Fruit fly (Drosophila melanogaster) Kc167 (cell line): ENCODE measurements around the gene CG32081.

Experiments used
- Myc ChIP-seq: fragments of >200 bp; optimal IDR thresholded peaks from 2 replicates; lab custom pipeline; 2017; ENCODE audit warnings: missing external identifiers
- Sin3A ChIP-seq: fragments of >200 bp; optimal IDR thresholded peaks from 2 replicates; lab custom pipeline; 2018; ENCODE audit warnings: missing external identifiers
- psq ChIP-seq: fragments of >200 bp; optimal IDR thresholded peaks from 2 replicates; lab custom pipeline; 2017; ENCODE audit warnings: missing external identifiers
- ttk ChIP-seq: sonication (Bioruptor generic); optimal IDR thresholded peaks from 2 replicates; lab custom pipeline; 2017; ENCODE audit warnings: missing external identifiers

- TF ChIP-seq ttk (lab: Kevin White, UChicago), result no peak
- no peak for TF ChIP-seq Sin3A (lab: Kevin White, UChicago)
- no peak for TF ChIP-seq Myc (lab: Kevin White, UChicago)
- TF ChIP-seq psq (lab: Kevin White, UChicago), result no peak
Observed at dm6 chr3L:11010410-11010827, 17.0 kb upstream of the CG32081 start.
